Fruit fly (Drosophila melanogaster): ENCODE measurements around the gene CG13679.

DNA sequence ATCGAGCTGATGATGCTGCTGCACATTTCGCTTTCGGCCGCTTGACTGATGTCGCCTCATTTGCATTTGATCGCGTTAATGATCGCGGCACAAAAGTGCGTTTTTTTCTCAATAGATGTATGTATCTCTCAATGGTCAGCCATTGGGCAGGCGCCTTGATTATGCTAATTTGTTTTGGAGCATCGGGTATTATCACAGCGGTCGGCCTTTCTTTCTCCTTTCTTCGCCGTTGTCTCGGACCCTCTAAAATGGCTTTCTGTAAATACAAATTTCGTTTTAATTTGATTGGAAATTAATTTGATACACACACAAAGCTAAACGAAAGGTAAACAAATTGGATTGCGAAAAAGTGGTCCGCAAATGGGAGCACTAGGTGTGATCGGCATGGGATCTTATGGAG is 47.3 kb upstream of the CG13679 start:
- TF ChIP-seq psq (optimal IDR thresholded peaks at IDR 0.05) (no peak), usp (GFP tag; optimal IDR thresholded peaks at IDR 0.05) (no peak)

All from whole organism.